Worm (Caenorhabditis elegans) whole organism, L4/young adult: ENCODE results near the gene nsy-1.

Experiments
- W03F9.2 ChIP-seq: fragments of 150-350 bp; optimal IDR thresholded peaks from 2 replicates; lab custom pipeline; 2014; ENCODE audit warnings: missing biosample characterization, missing genetic modification characterization
- dao-5 ChIP-seq: sonication (generic microtip); optimal IDR thresholded peaks from 2 replicates; lab custom pipeline; 2016; ENCODE audit warnings: missing genotype, missing genetic modification characterization, moderate library complexity, missing compliant biosample characterization
- him-1 ChIP-seq: sonication (generic microtip); optimal IDR thresholded peaks from 2 replicates; lab custom pipeline; 2016; ENCODE audit warnings: missing genotype, missing genetic modification reagents, missing genetic modification characterization, missing compliant biosample characterization

nsy-1 gene

ce11 chrII:5003660-5004059 lies 18.9 kb upstream of the nsy-1 start, which contains the start of gene F59A6.10:
Gene F59A6.10, plus strand, starts transcription at chrII:5003960.
- TF ChIP-seq W03F9.2 (tag; lab: Kevin White, UChicago), result no peak
- TF ChIP-seq dao-5 (tag; lab: Kevin White, UChicago), result no peak
- no peak for TF ChIP-seq him-1 (tag; lab: Kevin White, UChicago)

- TF ChIP-seq W03F9.2 (tag; lab: Kevin White, UChicago), result no peak
- no peak for TF ChIP-seq dao-5 (tag; lab: Kevin White, UChicago)
- TF ChIP-seq him-1 (tag; lab: Kevin White, UChicago), result no peak
These were observed 17.8 kb upstream of the nsy-1 start, which contains the start of gene F59A6.4 for ce11 chrII:5004781-5005180. Gene F59A6.4, plus strand, starts transcription at chrII:5005081.

ce11 chrII:5008033-5008432 lies 14.5 kb upstream of the nsy-1 start, which contains the start of gene F59A6.3:
Gene F59A6.3, plus strand, starts transcription at chrII:5008333.
- no peak for TF ChIP-seq him-1 (tag; lab: Kevin White, UChicago)
- TF ChIP-seq dao-5 (tag; lab: Kevin White, UChicago), result no peak
- no peak for TF ChIP-seq W03F9.2 (tag; lab: Kevin White, UChicago)

ce11 chrII:5011978-5012377 lies 10.6 kb upstream of the nsy-1 start, which contains the start of gene F59A6.12:
Gene F59A6.12, minus strand, starts transcription at chrII:5012078.
- TF ChIP-seq him-1 (tag; lab: Kevin White, UChicago), result no peak
- no peak for TF ChIP-seq W03F9.2 (tag; lab: Kevin White, UChicago)

- TF ChIP-seq dao-5 (tag; lab: Kevin White, UChicago) (no peak), W03F9.2 (tag; lab: Kevin White, UChicago) (no peak), him-1 (tag; lab: Kevin White, UChicago) (no peak)
These were observed 8.2 kb upstream of the nsy-1 start, which contains the start of gene F59A6.2 for ce11 chrII:5014399-5014798. Gene F59A6.2, plus strand, starts transcription at chrII:5014699.

ce11 chrII:5016144-5016543 lies 6.4 kb upstream of the nsy-1 start:
- no peak for TF ChIP-seq him-1 (tag; lab: Kevin White, UChicago)
- no peak for TF ChIP-seq W03F9.2 (tag; lab: Kevin White, UChicago)
- TF ChIP-seq dao-5 (tag; lab: Kevin White, UChicago), result no peak

- TF ChIP-seq W03F9.2 (tag; lab: Kevin White, UChicago) (peak; percentile 45), him-1 (tag; lab: Kevin White, UChicago) (peak; percentile 12), dao-5 (tag; lab: Kevin White, UChicago) (no peak)
These were observed 5.5 kb upstream of the nsy-1 start for ce11 chrII:5016977-5017585.

- no peak for TF ChIP-seq him-1 (tag; lab: Kevin White, UChicago)
- TF ChIP-seq W03F9.2 (tag; lab: Kevin White, UChicago), result no peak
- no peak for TF ChIP-seq dao-5 (tag; lab: Kevin White, UChicago)
These were observed 4.0 kb upstream of the nsy-1 start for ce11 chrII:5018578-5018977.

- TF ChIP-seq W03F9.2 (tag; lab: Kevin White, UChicago), result no peak
- TF ChIP-seq dao-5 (tag; lab: Kevin White, UChicago), result no peak
- TF ChIP-seq him-1 (tag; lab: Kevin White, UChicago), result no peak
These were observed 3.0 kb upstream of the nsy-1 start for ce11 chrII:5019389-5020108.

ce11 chrII:5020513-5021081 lies 2.0 kb upstream of the nsy-1 start:
- TF ChIP-seq dao-5 (tag; lab: Kevin White, UChicago) (no peak), him-1 (tag; lab: Kevin White, UChicago) (no peak), W03F9.2 (tag; lab: Kevin White, UChicago) (no peak)

ce11 chrII:5021518-5021917 lies 1.0 kb upstream of the nsy-1 start:
- TF ChIP-seq dao-5 (tag; lab: Kevin White, UChicago), result no peak
- TF ChIP-seq W03F9.2 (tag; lab: Kevin White, UChicago), result no peak
- TF ChIP-seq him-1 (tag; lab: Kevin White, UChicago), result no peak

ce11 chrII:5027952-5028351 lies 5.4 kb downstream of the nsy-1 start:
- TF ChIP-seq dao-5 (tag; lab: Kevin White, UChicago) (no peak), him-1 (tag; lab: Kevin White, UChicago) (no peak)

ce11 chrII:5031612-5032011 lies 9.1 kb downstream of the nsy-1 start, which contains the start of gene wdr-83:
Gene wdr-83, minus strand, starts transcription at chrII:5031712.
- TF ChIP-seq W03F9.2 (tag; lab: Kevin White, UChicago) (no peak), dao-5 (tag; lab: Kevin White, UChicago) (no peak), him-1 (tag; lab: Kevin White, UChicago) (no peak)
